Worm (Caenorhabditis elegans): Measurements from ENCODE around the gene moma-1.

ce11 chrIII:895525-895924 lies 43.3 kb upstream of the moma-1 start, which contains the start of the genes ztf-18 and F23H11.2:
- TF ChIP-seq ZK546.5 (tag; optimal IDR thresholded peaks at IDR 0.05) (no peak), snpc-4 (tag; optimal IDR thresholded peaks at IDR 0.05) (no peak), nhr-76 (tag; optimal IDR thresholded peaks at IDR 0.05) (no peak), fos-1 (tag; optimal IDR thresholded peaks at IDR 0.05) (no peak), cey-2 (tag; optimal IDR thresholded peaks at IDR 0.05; ENCODE audit: borderline replicate concordance, insufficient read depth) (no peak), daf-12 (tag; optimal IDR thresholded peaks at IDR 0.05) (no peak), mdl-1 (tag; optimal IDR thresholded peaks at IDR 0.05) (no peak)

Measured in whole organism, L4 larva.